Worm (Caenorhabditis elegans) whole organism, young adult: Measurements from ENCODE around the gene W03C9.6.

Experiments
- B0336.3 ChIP-seq: fragments of 200-800 bp; sonication (Bioruptor generic); IDR thresholded peaks from 2 replicates; pipeline ENCODE4 v1.3.6; 2022; ENCODE audit warnings: missing genetic modification characterization, missing compliant biosample characterization
- Y53G8AR.9 ChIP-seq: fragments of 200-800 bp; sonication (Bioruptor generic); conservative IDR thresholded peaks from 2 replicates; pipeline ENCODE4 v1.3.6; 2022; ENCODE audit warnings: missing genetic modification reagents, missing genetic modification characterization, missing compliant biosample characterization
- ama-1 ChIP-seq, 3 experiments: fragments of 150-350 bp in 1 of 3; sonication (generic microtip) in 2 of 3; optimal IDR thresholded peaks; 2 replicates each; lab custom pipeline; 2014 to 2018; ENCODE audit warnings: missing biosample characterization in 2 of 3, missing genetic modification characterization in 2 of 3, missing genetic modification reagents in 2 of 3
- chd-7 ChIP-seq: sonication (generic microtip); optimal IDR thresholded peaks from 2 replicates; lab custom pipeline; 2016; ENCODE audit warnings: mild to moderate bottlenecking, missing genetic modification characterization, moderate library complexity, missing compliant biosample characterization
- fkh-3 ChIP-seq: sonication (generic microtip); optimal IDR thresholded peaks from 2 replicates; lab custom pipeline; 2016; ENCODE audit warnings: mild to moderate bottlenecking, missing genetic modification characterization, missing compliant biosample characterization
- hmg-20 ChIP-seq: fragments of 200-800 bp; sonication (Bioruptor generic); IDR thresholded peaks from 2 replicates; pipeline ENCODE4 v1.3.6; 2022; ENCODE audit warnings: missing genetic modification reagents, missing genetic modification characterization, missing compliant biosample characterization
- nfya-1 ChIP-seq: sonication (generic microtip); optimal IDR thresholded peaks from 2 replicates; lab custom pipeline; 2017; ENCODE audit warnings: antibody characterized with exemption, missing compliant biosample characterization, missing genetic modification characterization, borderline replicate concordance; ENCODE audit not compliant: insufficient read depth
- nhr-80 ChIP-seq: sonication (generic microtip); optimal IDR thresholded peaks from 2 replicates; lab custom pipeline; 2016; ENCODE audit warnings: missing genetic modification characterization, missing compliant biosample characterization
- nhr-90 ChIP-seq: sonication (generic microtip); optimal IDR thresholded peaks from 2 replicates; lab custom pipeline; 2016; ENCODE audit warnings: missing genotype, mild to moderate bottlenecking, missing genetic modification characterization, missing compliant biosample characterization
- unc-62 ChIP-seq: fragments of 150-350 bp; optimal IDR thresholded peaks from 2 replicates; lab custom pipeline; 2014; ENCODE audit warnings: missing biosample characterization, missing genetic modification reagents, missing genetic modification characterization

DNA sequence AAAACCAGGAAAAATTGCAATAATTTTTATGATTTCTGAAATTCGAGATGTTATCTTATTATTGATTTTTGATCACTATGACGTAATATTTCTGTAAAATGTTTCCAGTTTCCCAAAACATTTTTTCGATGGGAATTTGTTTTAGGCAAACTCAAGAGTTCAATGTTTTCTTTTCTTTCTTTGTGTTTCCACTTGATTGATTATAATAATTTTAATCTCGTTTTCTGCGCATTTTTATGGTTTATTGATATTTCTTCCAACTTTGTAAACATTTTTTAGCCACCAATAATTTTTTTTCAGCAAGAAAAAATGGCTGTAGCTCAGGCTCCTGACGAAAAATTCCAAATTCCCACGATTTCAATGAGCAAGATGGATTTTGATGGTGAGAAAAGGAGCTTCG, at the start of gene W03C9.6:
- TF ChIP-seq nhr-90 = no peak
- TF ChIP-seq hmg-20 (GFP tag; lab: Robert Waterston, UW) = no peak
- TF ChIP-seq nhr-80 (tag; lab: Kevin White, UChicago) = no peak
- TF ChIP-seq ama-1 (optimal IDR thresholded peaks at IDR 0.05; lab: Kevin White, UChicago) = no peak
- TF ChIP-seq ama-1 (GFP tag; optimal IDR thresholded peaks at IDR 0.05; lab: Kevin White, UChicago) = no peak
- no peak for TF ChIP-seq chd-7 (tag; lab: Kevin White, UChicago)
- no peak for TF ChIP-seq B0336.3
- no peak for TF ChIP-seq unc-62 (GFP tag; lab: Kevin White, UChicago)
- no peak for TF ChIP-seq nfya-1 (tag; lab: Kevin White, UChicago)
- TF ChIP-seq Y53G8AR.9 (GFP tag; lab: Robert Waterston, UW) = no peak
- no peak for TF ChIP-seq fkh-3
